Fruit fly (Drosophila melanogaster): ENCODE measurements around the gene CG13300.

dm6 chr3L:6338306-6338705, 13.9 kb downstream of the CG13300 start:
- TF ChIP-seq cyc (GFP tag; optimal IDR thresholded peaks at IDR 0.05) (no peak), Sox14 (GFP tag; optimal IDR thresholded peaks at IDR 0.05) (peak; percentile 9), Sox102F (GFP tag; optimal IDR thresholded peaks at IDR 0.05) (no peak), Eip93F (GFP tag; optimal IDR thresholded peaks at IDR 0.05) (no peak), Met (GFP tag; optimal IDR thresholded peaks at IDR 0.05) (peak; percentile 6), Sox15 (GFP tag; optimal IDR thresholded peaks at IDR 0.05) (no peak), svp (GFP tag) (peak; percentile 50), Smox (GFP tag; optimal IDR thresholded peaks at IDR 0.05) (no peak), Hr39 (GFP tag; optimal IDR thresholded peaks at IDR 0.05) (peak; percentile 8)
